Fruit fly (Drosophila melanogaster) whole organism, embryonic: Measurements from ENCODE around the gene CG5346.

ENCODE experiments used
- ATbp ChIP-seq: fragments of 200-800 bp; sonication (Bioruptor generic); optimal IDR thresholded peaks from 2 replicates; lab custom pipeline; 2017; ENCODE audit warnings: missing biosample characterization, mild to moderate bottlenecking, missing genetic modification characterization, missing genetic modification reagents
- Abd-B ChIP-seq: fragments of 200-800 bp; sonication (Bioruptor generic); optimal IDR thresholded peaks from 2 replicates; lab custom pipeline; 2018; ENCODE audit warnings: missing biosample characterization, mild to moderate bottlenecking, missing genetic modification characterization, moderate library complexity
- Adf1 ChIP-seq: fragments of 200-800 bp; sonication (Bioruptor generic); IDR thresholded peaks from 2 replicates; pipeline ENCODE4 v1.3.6; 2022; ENCODE audit warnings: missing biosample characterization, missing genetic modification characterization
- Antp ChIP-seq: fragments of 200-800 bp; sonication (Bioruptor generic); optimal IDR thresholded peaks from 3 replicates; lab custom pipeline; 2016; ENCODE audit warnings: missing biosample characterization, missing genetic modification characterization
- Asciz ChIP-seq: fragments of 200-800 bp; sonication (Bioruptor generic); optimal IDR thresholded peaks from 2 replicates; lab custom pipeline; 2017; ENCODE audit warnings: missing biosample characterization, mild to moderate bottlenecking, missing genetic modification characterization, missing genetic modification reagents
- CG10959 ChIP-seq: fragments of 200-800 bp; sonication (Bioruptor generic); IDR thresholded peaks from 2 replicates; pipeline ENCODE4 v1.3.6; 2022; ENCODE audit warnings: missing biosample characterization, missing genetic modification characterization
- CG11456 ChIP-seq: fragments of 200-800 bp; sonication (Bioruptor generic); IDR thresholded peaks from 3 replicates; pipeline ENCODE4 v1.3.6; 2022; ENCODE audit warnings: missing biosample characterization, missing genetic modification characterization
- CG14860 ChIP-seq: fragments of 200-800 bp; sonication (Bioruptor generic); IDR thresholded peaks from 3 replicates; pipeline ENCODE4 v1.3.6; 2022; ENCODE audit warnings: missing biosample characterization, missing genetic modification characterization; ENCODE audit not compliant: partially characterized antibody
- CG15479 ChIP-seq: fragments of 200-800 bp; sonication (Bioruptor generic); optimal IDR thresholded peaks from 3 replicates; lab custom pipeline; 2019; ENCODE audit warnings: missing biosample characterization, mild to moderate bottlenecking, missing genetic modification characterization, moderate library complexity
- CG18262 ChIP-seq: fragments of 200-800 bp; optimal IDR thresholded peaks from 3 replicates; lab custom pipeline; 2019; ENCODE audit warnings: missing biosample characterization, mild to moderate bottlenecking, missing genetic modification characterization, moderate library complexity
- CG30020 ChIP-seq: fragments of 200-800 bp; optimal IDR thresholded peaks from 2 replicates; lab custom pipeline; 2019; ENCODE audit warnings: missing biosample characterization, mild to moderate bottlenecking, missing genetic modification characterization, moderate library complexity
- CG31224 ChIP-seq: fragments of 200-800 bp; sonication (Bioruptor generic); IDR thresholded peaks from 2 replicates; pipeline ENCODE4 v1.3.6; 2022; ENCODE audit warnings: missing biosample characterization, missing genetic modification characterization
- CG33213 ChIP-seq: fragments of 200-800 bp; sonication (Bioruptor generic); optimal IDR thresholded peaks from 3 replicates; lab custom pipeline; 2016; ENCODE audit warnings: missing biosample characterization, missing genetic modification characterization
- CG34224 ChIP-seq: fragments of 200-800 bp; sonication (Bioruptor generic); IDR thresholded peaks from 3 replicates; pipeline ENCODE4 v1.3.6; 2022; ENCODE audit warnings: missing biosample characterization, missing genetic modification characterization; ENCODE audit not compliant: partially characterized antibody
- CG7745 ChIP-seq: fragments of 200-800 bp; sonication (Bioruptor generic); optimal IDR thresholded peaks from 2 replicates; lab custom pipeline; 2018; ENCODE audit warnings: missing biosample characterization, mild to moderate bottlenecking, missing genetic modification characterization, moderate library complexity
- CG8944 ChIP-seq: fragments of 200-800 bp; sonication (Bioruptor generic); optimal IDR thresholded peaks from 3 replicates; lab custom pipeline; 2016; ENCODE audit warnings: missing biosample characterization, missing genetic modification characterization
- CrebB ChIP-seq: fragments of 200-800 bp; sonication (Bioruptor generic); optimal IDR thresholded peaks from 3 replicates; lab custom pipeline; 2018; ENCODE audit warnings: missing biosample characterization, mild to moderate bottlenecking, missing genetic modification characterization
- D19B ChIP-seq: fragments of 200-800 bp; sonication (Bioruptor generic); optimal IDR thresholded peaks from 2 replicates; lab custom pipeline; 2017; ENCODE audit warnings: missing biosample characterization, mild to moderate bottlenecking, missing genetic modification characterization
- Dip2 ChIP-seq: fragments of 200-800 bp; sonication (Bioruptor generic); IDR thresholded peaks from 2 replicates; pipeline ENCODE4 v1.3.6; 2022; ENCODE audit warnings: missing biosample characterization, missing genetic modification characterization
- Dp ChIP-seq: fragments of 200-800 bp; sonication (Bioruptor generic); optimal IDR thresholded peaks from 2 replicates; lab custom pipeline; 2018; ENCODE audit warnings: missing biosample characterization, mild to moderate bottlenecking, missing genetic modification characterization, moderate library complexity
- E2f2 ChIP-seq: fragments of 200-800 bp; sonication (Bioruptor generic); IDR thresholded peaks from 2 replicates; pipeline ENCODE4 v1.3.6; 2022; ENCODE audit warnings: missing biosample characterization, missing genetic modification characterization
- HLH54F ChIP-seq: fragments of 200-800 bp; sonication (Bioruptor generic); optimal IDR thresholded peaks from 3 replicates; lab custom pipeline; 2016; ENCODE audit warnings: missing biosample characterization, missing genetic modification characterization
- HLHmδ ChIP-seq: fragments of 200-800 bp; sonication (Bioruptor generic); optimal IDR thresholded peaks from 2 replicates; lab custom pipeline; 2018; ENCODE audit warnings: missing biosample characterization, mild to moderate bottlenecking, missing genetic modification characterization, moderate library complexity
- Lim3 ChIP-seq: fragments of 200-800 bp; sonication (Bioruptor generic); IDR thresholded peaks from 2 replicates; pipeline ENCODE4 v1.3.6; 2022; ENCODE audit warnings: missing biosample characterization, missing genetic modification characterization
- Lpt ChIP-seq: fragments of >200 bp; optimal IDR thresholded peaks from 2 replicates; lab custom pipeline; 2018; ENCODE audit warnings: missing biosample characterization, missing genetic modification characterization
- MBD-R2 ChIP-seq: fragments of 200-800 bp; sonication (Bioruptor generic); IDR thresholded peaks from 2 replicates; pipeline ENCODE4 v1.3.6; 2022; ENCODE audit warnings: missing biosample characterization, missing genetic modification characterization
- Nf-YB ChIP-seq: fragments of 200-800 bp; sonication (Bioruptor generic); optimal IDR thresholded peaks from 3 replicates; lab custom pipeline; 2019; ENCODE audit warnings: missing biosample characterization, mild to moderate bottlenecking, missing genetic modification characterization, moderate library complexity
- Opbp ChIP-seq: fragments of 200-800 bp; sonication (Bioruptor generic); IDR thresholded peaks from 3 replicates; pipeline ENCODE4 v1.3.6; 2022; ENCODE audit warnings: missing biosample characterization, missing genetic modification characterization; ENCODE audit not compliant: partially characterized antibody
- PHDP ChIP-seq: fragments of 200-800 bp; sonication (Bioruptor generic); optimal IDR thresholded peaks from 3 replicates; lab custom pipeline; 2018; ENCODE audit warnings: missing biosample characterization, mild to moderate bottlenecking, missing genetic modification characterization, moderate library complexity
- Stat92E ChIP-seq, 3 experiments: fragments of >200 bp in 2 of 3; fragments of 200-800 bp in 1 of 3; sonication (Bioruptor generic) in 1 of 3; optimal IDR thresholded peaks; 2 replicates each; lab custom pipeline; 2017 to 2019; ENCODE audit warnings: missing biosample characterization in 3 of 3, missing genetic modification characterization in 3 of 3, mild to moderate bottlenecking in 1 of 3, moderate library complexity in 1 of 3
- Vsx1 ChIP-seq: fragments of 200-800 bp; sonication (Bioruptor generic); optimal IDR thresholded peaks from 2 replicates; lab custom pipeline; 2017; ENCODE audit warnings: missing biosample characterization, mild to moderate bottlenecking, missing genetic modification characterization, missing genetic modification reagents
- abd-A ChIP-seq: fragments of 200-800 bp; sonication (Bioruptor generic); optimal IDR thresholded peaks from 3 replicates; lab custom pipeline; 2019; ENCODE audit warnings: missing biosample characterization, mild to moderate bottlenecking, missing genetic modification characterization, moderate library complexity
- ac ChIP-seq: fragments of 200-800 bp; sonication (Bioruptor generic); optimal IDR thresholded peaks from 3 replicates; lab custom pipeline; 2017; ENCODE audit warnings: missing biosample characterization, mild to moderate bottlenecking, missing genetic modification characterization
- ara ChIP-seq: fragments of 200-800 bp; sonication (Bioruptor generic); IDR thresholded peaks from 2 replicates; pipeline ENCODE4 v1.3.6; 2022; ENCODE audit warnings: missing biosample characterization, missing genetic modification characterization
- ash1 ChIP-seq: fragments of 200-800 bp; sonication (Bioruptor generic); optimal IDR thresholded peaks from 2 replicates; lab custom pipeline; 2018; ENCODE audit warnings: missing biosample characterization, mild to moderate bottlenecking, missing genetic modification characterization
- btn ChIP-seq: fragments of 200-800 bp; sonication (Bioruptor generic); optimal IDR thresholded peaks from 2 replicates; lab custom pipeline; 2016; ENCODE audit warnings: missing biosample characterization, missing genetic modification characterization
- caup ChIP-seq: fragments of 200-800 bp; sonication (Bioruptor generic); optimal IDR thresholded peaks from 3 replicates; lab custom pipeline; 2017; ENCODE audit warnings: missing biosample characterization, mild to moderate bottlenecking, missing genetic modification characterization, moderate library complexity; ENCODE audit not compliant: severe bottlenecking
- exex ChIP-seq: fragments of 200-800 bp; sonication (Bioruptor generic); optimal IDR thresholded peaks from 4 replicates; lab custom pipeline; 2018; ENCODE audit warnings: missing biosample characterization, mild to moderate bottlenecking, missing genetic modification characterization, moderate library complexity
- fd64A ChIP-seq: fragments of 200-800 bp; sonication (Bioruptor generic); optimal IDR thresholded peaks from 3 replicates; lab custom pipeline; 2018; ENCODE audit warnings: missing biosample characterization, mild to moderate bottlenecking, missing genetic modification characterization
- grn ChIP-seq: fragments of 200-800 bp; sonication (Bioruptor generic); optimal IDR thresholded peaks from 3 replicates; lab custom pipeline; 2017; ENCODE audit warnings: missing biosample characterization, missing genetic modification characterization
- gt ChIP-seq: fragments of 200-800 bp; sonication (Bioruptor generic); IDR thresholded peaks from 2 replicates; pipeline ENCODE4 v1.3.6; 2022; ENCODE audit warnings: missing biosample characterization, missing genetic modification characterization
- h ChIP-seq: fragments of >200 bp; optimal IDR thresholded peaks from 2 replicates; lab custom pipeline; 2017
- her ChIP-seq: fragments of 200-800 bp; sonication (Bioruptor generic); optimal IDR thresholded peaks from 2 replicates; lab custom pipeline; 2016; ENCODE audit warnings: missing biosample characterization, missing genetic modification characterization
- ro ChIP-seq: fragments of 200-800 bp; sonication (Bioruptor generic); IDR thresholded peaks from 2 replicates; pipeline ENCODE4 v1.3.6; 2022; ENCODE audit warnings: missing biosample characterization, missing genetic modification characterization
- sr ChIP-seq: fragments of 200-800 bp; sonication (Bioruptor generic); IDR thresholded peaks from 3 replicates; pipeline ENCODE4 v1.3.6; 2022; ENCODE audit warnings: missing biosample characterization, missing genetic modification characterization
- trem ChIP-seq: fragments of 200-800 bp; optimal IDR thresholded peaks from 3 replicates; lab custom pipeline; 2019; ENCODE audit warnings: missing biosample characterization, mild to moderate bottlenecking, missing genetic modification characterization, moderate library complexity
- unpg ChIP-seq: fragments of 200-800 bp; sonication (Bioruptor generic); optimal IDR thresholded peaks from 3 replicates; lab custom pipeline; 2018; ENCODE audit warnings: missing biosample characterization, mild to moderate bottlenecking, missing genetic modification characterization, moderate library complexity
- vnd ChIP-seq: fragments of 200-800 bp; sonication (Bioruptor generic); IDR thresholded peaks from 3 replicates; pipeline ENCODE4 v1.3.6; 2022; ENCODE audit warnings: missing biosample characterization, missing genetic modification characterization; ENCODE audit not compliant: partially characterized antibody
- yki ChIP-seq: fragments of >200 bp; optimal IDR thresholded peaks from 3 replicates; lab custom pipeline; 2018
- zfh1 ChIP-seq: fragments of 200-800 bp; sonication (Bioruptor generic); IDR thresholded peaks from 3 replicates; pipeline ENCODE4 v1.3.6; 2022; ENCODE audit warnings: missing biosample characterization, missing genetic modification characterization

CG5346 gene

dm6 chr3R:22494523-22495309 is 33.7 kb downstream of the CG5346 start (continued):
- no peak for TF ChIP-seq Antp (GFP tag; lab: Kevin White, UChicago)
- no peak for TF ChIP-seq Dip2 (GFP tag; lab: Robert Waterston, UW)
- TF ChIP-seq CG8944, result peak; percentile 42
- no peak for TF ChIP-seq btn
- TF ChIP-seq CG34224 (GFP tag; lab: Robert Waterston, UW), result no peak
- TF ChIP-seq unpg (GFP tag; lab: Kevin White, UChicago), result peak; percentile 26
- peak; percentile 81 for TF ChIP-seq abd-A (tag; lab: Kevin White, UChicago)
- no peak for TF ChIP-seq ATbp (GFP tag; lab: Kevin White, UChicago)
- no peak for TF ChIP-seq Stat92E (GFP tag; optimal IDR thresholded peaks at IDR 0.05; lab: Kevin White, UChicago)
- no peak for TF ChIP-seq CG18262 (tag; lab: Kevin White, UChicago)
- TF ChIP-seq caup (GFP tag; lab: Kevin White, UChicago), result peak; percentile 16
- TF ChIP-seq ara, result no peak
- peak; percentile 68 for TF ChIP-seq exex (tag; lab: Kevin White, UChicago)
- TF ChIP-seq Vsx1 (GFP tag; lab: Kevin White, UChicago), result no peak
- TF ChIP-seq CG7745 (tag; lab: Kevin White, UChicago), result no peak
- TF ChIP-seq ash1 (GFP tag; lab: Kevin White, UChicago), result no peak
- peak; percentile 4 for TF ChIP-seq trem (tag; lab: Kevin White, UChicago)
- TF ChIP-seq ro (GFP tag; lab: Robert Waterston, UW), result no peak
- no peak for TF ChIP-seq CG15479 (GFP tag; lab: Kevin White, UChicago)
- no peak for TF ChIP-seq ac (GFP tag; lab: Kevin White, UChicago)
- no peak for TF ChIP-seq E2f2 (GFP tag; lab: Robert Waterston, UW)
- TF ChIP-seq CrebB (tag; lab: Kevin White, UChicago), result no peak
- TF ChIP-seq CG33213 (GFP tag; lab: Kevin White, UChicago), result no peak
- TF ChIP-seq CG31224, result no peak
- TF ChIP-seq D19B (GFP tag; lab: Kevin White, UChicago), result peak; percentile 6
- TF ChIP-seq Opbp (GFP tag; lab: Robert Waterston, UW), result no peak
- TF ChIP-seq PHDP (tag; lab: Kevin White, UChicago), result no peak
- no peak for TF ChIP-seq Dp
- no peak for TF ChIP-seq CG10959 (GFP tag; lab: Robert Waterston, UW)
- no peak for TF ChIP-seq sr
- no peak for TF ChIP-seq HLHmδ (GFP tag; lab: Kevin White, UChicago)
- no peak for TF ChIP-seq h
- no peak for TF ChIP-seq grn (GFP tag; lab: Kevin White, UChicago)
- TF ChIP-seq yki, result no peak
- TF ChIP-seq CG11456 (GFP tag; lab: Robert Waterston, UW), result no peak
- TF ChIP-seq fd64A (GFP tag; lab: Kevin White, UChicago), result peak; percentile 3
- peak; percentile 77 for TF ChIP-seq Abd-B (GFP tag; lab: Kevin White, UChicago)
- no peak for TF ChIP-seq CG14860
- TF ChIP-seq her (GFP tag; lab: Kevin White, UChicago), result no peak
- peak; percentile 19 for TF ChIP-seq HLH54F (GFP tag; lab: Kevin White, UChicago)
- no peak for TF ChIP-seq Adf1 (GFP tag; lab: Robert Waterston, UW)
- no peak for TF ChIP-seq Nf-YB (GFP tag; lab: Kevin White, UChicago)
- 0 out of 3 replicates have a peak, but pooled peaks have one; percentile 37 for TF ChIP-seq zfh1 (GFP tag; lab: Robert Waterston, UW)
- TF ChIP-seq Lpt (GFP tag; lab: Kevin White, UChicago), result no peak
- no peak for TF ChIP-seq MBD-R2 (GFP tag; lab: Robert Waterston, UW)
- TF ChIP-seq gt (GFP tag; lab: Robert Waterston, UW), result no peak
- no peak for TF ChIP-seq vnd (GFP tag; lab: Robert Waterston, UW)
- no peak for TF ChIP-seq Lim3 (GFP tag; lab: Robert Waterston, UW)
- TF ChIP-seq CG30020 (tag; lab: Kevin White, UChicago), result no peak
- TF ChIP-seq Asciz (GFP tag; lab: Kevin White, UChicago), result peak; percentile 53
